Worm (Caenorhabditis elegans) whole organism, L3 larva: Measurements from ENCODE around the gene F53C11.5.

Experiments used
- aly-2 ChIP-seq: fragments of 150-350 bp; optimal IDR thresholded peaks from 2 replicates; lab custom pipeline; 2014; ENCODE audit warnings: missing biosample characterization, missing genetic modification characterization
- nhr-12 ChIP-seq: fragments of 150-350 bp; optimal IDR thresholded peaks from 2 replicates; lab custom pipeline; 2014; ENCODE audit warnings: missing biosample characterization, missing genetic modification characterization
- pha-4 ChIP-seq: fragments of 150-350 bp; optimal IDR thresholded peaks from 2 replicates; lab custom pipeline; 2014; ENCODE audit warnings: missing biosample characterization, missing genetic modification reagents, missing genetic modification characterization

- TF ChIP-seq nhr-12 (tag; lab: Kevin White, UChicago), result no peak
- TF ChIP-seq pha-4 (tag; lab: Kevin White, UChicago), result no peak
- TF ChIP-seq aly-2 (tag; lab: Kevin White, UChicago), result no peak
These were observed 24.8 kb upstream of the F53C11.5 start, which contains the start of gene F20G2.6 for ce11 chrV:13762426-13763127.
